Fruit fly (Drosophila melanogaster) whole organism, prepupa: Measurements from ENCODE around the gene Rai1.

ENCODE experiments used
- Blimp-1 ChIP-seq: fragments of 200-800 bp; sonication (Bioruptor generic); optimal IDR thresholded peaks from 3 replicates; lab custom pipeline; 2017; ENCODE audit warnings: missing biosample characterization, missing genetic modification characterization, mild to moderate bottlenecking, moderate library complexity, missing genetic modification reagents
- CG10669 ChIP-seq: fragments of 200-800 bp; sonication (Bioruptor generic); optimal IDR thresholded peaks from 3 replicates; lab custom pipeline; 2018; ENCODE audit warnings: missing biosample characterization, mild to moderate bottlenecking, missing genetic modification characterization, moderate library complexity
- CG11762 ChIP-seq: fragments of 200-800 bp; sonication (Bioruptor generic); optimal IDR thresholded peaks from 3 replicates; lab custom pipeline; 2016; ENCODE audit warnings: missing biosample characterization, missing genetic modification characterization; ENCODE audit not compliant: insufficient read depth
- CG11902 ChIP-seq: fragments of 200-800 bp; sonication (Bioruptor generic); optimal IDR thresholded peaks from 3 replicates; lab custom pipeline; 2016; ENCODE audit warnings: missing biosample characterization, missing genetic modification characterization
- CG15336 ChIP-seq: fragments of 200-800 bp; sonication (Bioruptor generic); IDR thresholded peaks from 2 replicates; pipeline ENCODE4 v1.3.6; 2022; ENCODE audit warnings: missing biosample characterization, missing genetic modification characterization
- CG31627 ChIP-seq: fragments of 200-800 bp; sonication (Bioruptor generic); optimal IDR thresholded peaks from 3 replicates; lab custom pipeline; 2016; ENCODE audit warnings: missing biosample characterization, missing genetic modification characterization
- CG3919 ChIP-seq: fragments of 200-800 bp; sonication (Bioruptor generic); optimal IDR thresholded peaks from 3 replicates; lab custom pipeline; 2016; ENCODE audit warnings: missing biosample characterization, missing genetic modification characterization
- CG4318 ChIP-seq: fragments of 200-800 bp; sonication (Bioruptor generic); optimal IDR thresholded peaks from 3 replicates; lab custom pipeline; 2017; ENCODE audit warnings: missing biosample characterization, mild to moderate bottlenecking, missing genetic modification characterization
- CG6163 ChIP-seq: fragments of 200-800 bp; sonication (Bioruptor generic); IDR thresholded peaks from 3 replicates; pipeline ENCODE4 v1.3.6; 2022; ENCODE audit warnings: missing biosample characterization, missing genetic modification characterization
- CG6792 ChIP-seq: fragments of 200-800 bp; sonication (Bioruptor generic); optimal IDR thresholded peaks from 3 replicates; lab custom pipeline; 2016; ENCODE audit warnings: missing biosample characterization, missing genetic modification characterization
- CG6854 ChIP-seq: fragments of 200-800 bp; sonication (Bioruptor generic); optimal IDR thresholded peaks from 2 replicates; lab custom pipeline; 2017; ENCODE audit warnings: missing biosample characterization, mild to moderate bottlenecking, missing genetic modification characterization
- CG8119 ChIP-seq: fragments of 200-800 bp; sonication (Bioruptor generic); IDR thresholded peaks from 3 replicates; pipeline ENCODE4 v1.3.6; 2022; ENCODE audit warnings: missing biosample characterization, missing genetic modification characterization
- CG8632 ChIP-seq: fragments of 200-800 bp; sonication (Bioruptor generic); optimal IDR thresholded peaks from 3 replicates; lab custom pipeline; 2016; ENCODE audit warnings: missing biosample characterization, missing genetic modification characterization
- Eip75B ChIP-seq: fragments of 200-800 bp; sonication (Bioruptor generic); optimal IDR thresholded peaks from 3 replicates; lab custom pipeline; 2016; ENCODE audit warnings: missing biosample characterization, missing genetic modification characterization
- Eip78C ChIP-seq: fragments of 200-800 bp; sonication (Bioruptor generic); peaks from one replicate; lab custom pipeline; 2016; ENCODE audit warnings: missing biosample characterization, missing genetic modification characterization
- Eip93F ChIP-seq: fragments of 200-800 bp; sonication (Bioruptor generic); optimal IDR thresholded peaks from 2 replicates; lab custom pipeline; 2016; ENCODE audit warnings: missing biosample characterization, mild to moderate bottlenecking, missing genetic modification characterization
- Ets21C ChIP-seq: fragments of 200-800 bp; sonication (Bioruptor generic); optimal IDR thresholded peaks from 3 replicates; lab custom pipeline; 2016; ENCODE audit warnings: missing biosample characterization, missing genetic modification characterization
- Gug ChIP-seq: fragments of 200-800 bp; sonication (Bioruptor generic); IDR thresholded peaks from 2 replicates; pipeline ENCODE4 v1.3.6; 2022; ENCODE audit warnings: missing biosample characterization, missing genetic modification characterization
- Hr38 ChIP-seq: sonication (Bioruptor generic); optimal IDR thresholded peaks from 2 replicates; lab custom pipeline; 2016; ENCODE audit warnings: missing biosample characterization, missing genetic modification characterization
- Hr4 ChIP-seq: fragments of 200-800 bp; sonication (Bioruptor generic); optimal IDR thresholded peaks from 3 replicates; lab custom pipeline; 2016; ENCODE audit warnings: missing biosample characterization, missing genetic modification characterization
- Sox102F ChIP-seq: fragments of 200-800 bp; sonication (Bioruptor generic); optimal IDR thresholded peaks from 2 replicates; lab custom pipeline; 2016; ENCODE audit warnings: missing biosample characterization, mild to moderate bottlenecking, missing genetic modification characterization
- Sox14 ChIP-seq: fragments of 200-800 bp; sonication (Bioruptor generic); optimal IDR thresholded peaks from 3 replicates; lab custom pipeline; 2016; ENCODE audit warnings: missing biosample characterization, missing genetic modification characterization
- acj6 ChIP-seq: fragments of 200-800 bp; sonication (Bioruptor generic); optimal IDR thresholded peaks from 3 replicates; lab custom pipeline; 2016; ENCODE audit warnings: missing biosample characterization, missing genetic modification characterization
- eg ChIP-seq: fragments of 200-800 bp; sonication (Bioruptor generic); IDR thresholded peaks from 3 replicates; pipeline ENCODE4 v1.3.6; 2022; ENCODE audit warnings: missing biosample characterization, missing genetic modification characterization
- esn ChIP-seq: fragments of 200-800 bp; sonication (Bioruptor generic); optimal IDR thresholded peaks from 2 replicates; lab custom pipeline; 2016; ENCODE audit warnings: missing biosample characterization, mild to moderate bottlenecking, missing genetic modification characterization, moderate library complexity
- fd59A ChIP-seq: fragments of 200-800 bp; sonication (Bioruptor generic); optimal IDR thresholded peaks from 2 replicates; lab custom pipeline; 2017; ENCODE audit warnings: missing biosample characterization, mild to moderate bottlenecking, missing genetic modification characterization, missing genetic modification reagents
- fkh ChIP-seq: fragments of 200-800 bp; sonication (Bioruptor generic); optimal IDR thresholded peaks from 3 replicates; lab custom pipeline; 2017; ENCODE audit warnings: missing biosample characterization, mild to moderate bottlenecking, missing genetic modification characterization, moderate library complexity
- lz ChIP-seq: fragments of 200-800 bp; sonication (Bioruptor generic); optimal IDR thresholded peaks from 3 replicates; lab custom pipeline; 2016; ENCODE audit warnings: missing biosample characterization, missing genetic modification characterization
- net ChIP-seq: fragments of 200-800 bp; sonication (Bioruptor generic); optimal IDR thresholded peaks from 3 replicates; lab custom pipeline; 2016; ENCODE audit warnings: missing biosample characterization, missing genetic modification characterization
- pdm3 ChIP-seq: fragments of 200-800 bp; sonication (Bioruptor generic); optimal IDR thresholded peaks from 3 replicates; lab custom pipeline; 2016; ENCODE audit warnings: missing biosample characterization, missing genetic modification characterization
- salr ChIP-seq, 2 experiments: fragments of 200-800 bp; sonication (Bioruptor generic); optimal IDR thresholded peaks; 3 replicates each; lab custom pipeline; 2016 to 2018; ENCODE audit warnings: missing biosample characterization in 2 of 2, missing genetic modification characterization in 2 of 2, mild to moderate bottlenecking in 1 of 2
- ss ChIP-seq, 2 experiments: fragments of 200-800 bp; sonication (Bioruptor generic); optimal IDR thresholded peaks; 2 replicates in 1 of 2; 3 replicates in 1 of 2; lab custom pipeline; 2017 to 2018; ENCODE audit warnings: mild to moderate bottlenecking in 2 of 2, missing biosample characterization in 2 of 2, missing genetic modification characterization in 2 of 2, moderate library complexity in 1 of 2
- vri ChIP-seq: fragments of 200-800 bp; sonication (Bioruptor generic); optimal IDR thresholded peaks from 3 replicates; lab custom pipeline; 2016; ENCODE audit warnings: missing biosample characterization, mild to moderate bottlenecking, missing genetic modification characterization

Gene Rai1

dm6 chrX:16800530-16801027, 2.6 kb downstream of the Rai1 start, which contains the start of the genes CG9132 and CG4789:
Gene CG9132, minus strand, starts transcription at chrX:16800710.
Gene CG4789, plus strand, starts transcription at chrX:16800930.
- TF ChIP-seq Hr4 (GFP tag; lab: Kevin White, UChicago) (no peak), Gug (GFP tag; lab: Robert Waterston, UW) (0 out of 2 replicates have a peak, but pooled peaks have one; percentile 0), fkh (GFP tag; lab: Kevin White, UChicago) (no peak)

- TF ChIP-seq CG6163 (GFP tag; lab: Robert Waterston, UW), result no peak
- no peak for TF ChIP-seq CG11762 (GFP tag; lab: Kevin White, UChicago)
- peak; percentile 67 for TF ChIP-seq Eip78C (GFP tag; lab: Kevin White, UChicago)
- no peak for TF ChIP-seq Hr4 (GFP tag; lab: Kevin White, UChicago)
- peak; percentile 14 for TF ChIP-seq esn (GFP tag; lab: Kevin White, UChicago)
- TF ChIP-seq CG4318, result no peak
- TF ChIP-seq CG6854 (GFP tag; lab: Kevin White, UChicago), result no peak
- peak; percentile 74 for TF ChIP-seq Sox14
- peak; percentile 10; the same call in 1 of the 2 replicates for TF ChIP-seq Gug (GFP tag; lab: Robert Waterston, UW)
- no peak for TF ChIP-seq CG11902 (GFP tag; lab: Kevin White, UChicago)
These were observed 3.2 kb downstream of the Rai1 start for dm6 chrX:16799914-16800313.

- TF ChIP-seq ss (GFP tag; optimal IDR thresholded peaks at IDR 0.05; lab: Kevin White, UChicago) (no peak), Eip78C (GFP tag; lab: Kevin White, UChicago) (no peak), CG6854 (GFP tag; lab: Kevin White, UChicago) (no peak), Sox14 (no peak), CG3919 (GFP tag; lab: Kevin White, UChicago) (no peak), Eip75B (GFP tag; lab: Kevin White, UChicago) (no peak), Sox102F (GFP tag; lab: Kevin White, UChicago) (no peak), fd59A (GFP tag; lab: Kevin White, UChicago) (no peak), CG8632 (GFP tag; lab: Kevin White, UChicago) (no peak), lz (GFP tag; lab: Kevin White, UChicago) (no peak), esn (GFP tag; lab: Kevin White, UChicago) (no peak), Hr38 (GFP tag; lab: Kevin White, UChicago) (no peak), CG31627 (GFP tag; lab: Kevin White, UChicago) (no peak), Eip93F (no peak), net (GFP tag; lab: Kevin White, UChicago) (no peak), CG6792 (GFP tag; lab: Kevin White, UChicago) (no peak)
These were observed 5.0 kb downstream of the Rai1 start for dm6 chrX:16798166-16798565.

- TF ChIP-seq pdm3 (GFP tag; lab: Kevin White, UChicago) (no peak), fkh (GFP tag; lab: Kevin White, UChicago) (peak; percentile 41), CG8119 (GFP tag; lab: Robert Waterston, UW) (no peak), CG6163 (GFP tag; lab: Robert Waterston, UW) (0 out of 3 replicates have a peak, but pooled peaks have one; percentile 7), Blimp-1 (GFP tag; lab: Kevin White, UChicago) (no peak), acj6 (no peak), esn (GFP tag; lab: Kevin White, UChicago) (no peak), CG6854 (GFP tag; lab: Kevin White, UChicago) (no peak), Eip75B (GFP tag; lab: Kevin White, UChicago) (no peak), CG15336 (GFP tag; lab: Robert Waterston, UW) (no peak), net (GFP tag; lab: Kevin White, UChicago) (no peak), vri (no peak), CG8632 (GFP tag; lab: Kevin White, UChicago) (no peak), salr (GFP tag; optimal IDR thresholded peaks at IDR 0.05; lab: Kevin White, UChicago) (no peak), Gug (GFP tag; lab: Robert Waterston, UW) (no peak), Ets21C (GFP tag; lab: Kevin White, UChicago) (no peak), Hr38 (GFP tag; lab: Kevin White, UChicago) (no peak), CG10669 (GFP tag; lab: Kevin White, UChicago) (no peak), eg (GFP tag; lab: Robert Waterston, UW) (no peak), Eip78C (GFP tag; lab: Kevin White, UChicago) (peak; percentile 42), Eip93F (no peak), lz (GFP tag; lab: Kevin White, UChicago) (no peak)
These were observed 9.9 kb downstream of the Rai1 start for dm6 chrX:16793129-16793748.
